Worm (Caenorhabditis elegans) whole organism, L4/young adult: Measurements from ENCODE around the gene T28A8.6.
A peak's percentile ranks its signal among the peaks of the same experiment; 100 is the strongest.

Experiments used
- W03F9.2 ChIP-seq: fragments of 150-350 bp; optimal IDR thresholded peaks from 2 replicates; lab custom pipeline; 2014; ENCODE audit warnings: missing biosample characterization, missing genetic modification characterization
- him-1 ChIP-seq: sonication (generic microtip); optimal IDR thresholded peaks from 2 replicates; lab custom pipeline; 2016; ENCODE audit warnings: missing genotype, missing genetic modification reagents, missing genetic modification characterization, missing compliant biosample characterization

DNA sequence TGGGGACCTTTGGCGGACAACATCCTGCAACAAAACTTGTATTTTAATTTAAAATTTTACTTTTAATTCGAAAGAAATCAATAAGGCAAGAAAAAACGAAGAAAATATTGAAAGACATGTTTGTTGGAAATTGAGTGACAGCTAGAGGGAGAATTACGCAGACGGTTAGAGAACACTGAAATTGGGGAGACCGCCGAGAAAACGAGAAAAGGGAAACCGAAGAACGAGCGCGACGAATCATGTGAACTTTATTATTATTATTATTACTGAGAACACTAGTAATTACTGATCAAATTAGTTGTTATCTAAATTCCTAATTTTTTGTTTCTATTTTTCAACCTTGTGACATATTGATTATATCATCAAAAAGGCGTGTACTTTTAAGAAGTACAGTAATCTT lies 50.0 kb downstream of the T28A8.6 start, which contains the start of gene mmad-1:
- TF ChIP-seq him-1 (tag; lab: Kevin White, UChicago) (no peak), W03F9.2 (tag; lab: Kevin White, UChicago) (peak; percentile 40)
